Worm (Caenorhabditis elegans) whole organism, late embryonic: ENCODE measurements around the gene zzz-1.

Source experiments
- ceh-18 ChIP-seq: sonication (generic microtip); optimal IDR thresholded peaks from 2 replicates; lab custom pipeline; 2016; ENCODE audit warnings: missing genetic modification characterization, missing compliant biosample characterization
- ceh-34 ChIP-seq: sonication (generic microtip); optimal IDR thresholded peaks from 2 replicates; lab custom pipeline; 2016; ENCODE audit warnings: mild to moderate bottlenecking, missing genetic modification characterization, missing compliant biosample characterization
- dmd-4 ChIP-seq: sonication (generic microtip); optimal IDR thresholded peaks from 2 replicates; lab custom pipeline; 2016; ENCODE audit warnings: borderline replicate concordance, missing genetic modification characterization, missing compliant biosample characterization
- fkh-6 ChIP-seq: sonication (generic microtip); optimal IDR thresholded peaks from 2 replicates; lab custom pipeline; 2016; ENCODE audit warnings: missing genetic modification characterization, missing compliant biosample characterization
- odd-2 ChIP-seq: sonication (generic microtip); optimal IDR thresholded peaks from 2 replicates; lab custom pipeline; 2017; ENCODE audit warnings: antibody characterized with exemption, mild to moderate bottlenecking, missing genetic modification characterization, missing compliant biosample characterization
- pha-4 ChIP-seq: fragments of 150-350 bp; optimal IDR thresholded peaks from 2 replicates; lab custom pipeline; 2018; ENCODE audit warnings: missing biosample characterization, missing genetic modification reagents, missing genetic modification characterization
- pqm-1 ChIP-seq: sonication (generic microtip); optimal IDR thresholded peaks from 2 replicates; lab custom pipeline; 2016; ENCODE audit warnings: missing genetic modification characterization, missing compliant biosample characterization

- TF ChIP-seq pqm-1 (tag; lab: Kevin White, UChicago) (no peak), ceh-34 (tag; lab: Kevin White, UChicago) (no peak), fkh-6 (tag; lab: Kevin White, UChicago) (no peak), ceh-18 (tag; lab: Kevin White, UChicago) (no peak), dmd-4 (tag; lab: Kevin White, UChicago) (no peak), pha-4 (no peak), odd-2 (no peak)
These were observed 45.4 kb upstream of the zzz-1 start, which contains the start of gene clec-221 for ce11 chrV:10954334-10954733.
